Worm (Caenorhabditis elegans) whole organism, L4 larva: ENCODE measurements around the gene T23F6.2.

ENCODE experiments used
- D1046.2 ChIP-seq: fragments of 200-800 bp; sonication (Bioruptor generic); IDR thresholded peaks from 2 replicates; pipeline ENCODE4 v1.3.6; 2022; ENCODE audit warnings: missing genetic modification characterization, missing compliant biosample characterization
- F26F4.8 ChIP-seq: fragments of 200-800 bp; sonication (Bioruptor generic); conservative IDR thresholded peaks from 2 replicates; pipeline ENCODE4 v1.3.6; 2022; ENCODE audit warnings: missing genetic modification characterization, missing compliant biosample characterization
- R02D3.7 ChIP-seq: fragments of 150-350 bp; sonication (generic microtip); optimal IDR thresholded peaks from 3 replicates; lab custom pipeline; 2014; ENCODE audit warnings: missing biosample characterization, missing genetic modification characterization
- T20F7.1 ChIP-seq: fragments of 200-800 bp; sonication (Bioruptor generic); optimal IDR thresholded peaks from 2 replicates; lab custom pipeline; 2018; ENCODE audit warnings: mild to moderate bottlenecking, missing genetic modification characterization, missing compliant biosample characterization
- T26A8.4 ChIP-seq: fragments of 200-800 bp; sonication (Bioruptor generic); IDR thresholded peaks from 2 replicates; pipeline ENCODE4 v1.3.6; 2022; ENCODE audit warnings: missing genetic modification characterization, missing compliant biosample characterization
- Y105C5A.15 ChIP-seq: fragments of 200-800 bp; sonication (Bioruptor generic); IDR thresholded peaks from 2 replicates; pipeline ENCODE4 v1.3.6; 2022; ENCODE audit warnings: missing genetic modification characterization, missing compliant biosample characterization
- aly-2 ChIP-seq: sonication (generic microtip); optimal IDR thresholded peaks from 2 replicates; lab custom pipeline; 2018; ENCODE audit warnings: missing biosample characterization, missing genetic modification characterization
- attf-4 ChIP-seq: sonication (generic microtip); optimal IDR thresholded peaks from 3 replicates; lab custom pipeline; 2017; ENCODE audit warnings: missing biosample characterization, missing genetic modification characterization
- ceh-32 ChIP-seq: sonication (generic microtip); optimal IDR thresholded peaks from 2 replicates; lab custom pipeline; 2016; ENCODE audit warnings: mild to moderate bottlenecking, missing genetic modification characterization, missing compliant biosample characterization; ENCODE audit not compliant: poor library complexity
- ceh-62 ChIP-seq: sonication (generic microtip); optimal IDR thresholded peaks from 2 replicates; lab custom pipeline; 2017; ENCODE audit warnings: missing biosample characterization, missing genetic modification characterization
- ctbp-1 ChIP-seq: fragments of 200-800 bp; sonication (Bioruptor generic); IDR thresholded peaks from 2 replicates; pipeline ENCODE4 v1.3.6; 2022; ENCODE audit warnings: missing genetic modification reagents, missing genetic modification characterization, missing compliant biosample characterization
- daf-12 ChIP-seq: fragments of 150-350 bp; optimal IDR thresholded peaks from 2 replicates; lab custom pipeline; 2014; ENCODE audit warnings: missing biosample characterization, missing genetic modification reagents, missing genetic modification characterization
- daf-16 ChIP-seq, 3 experiments: sonication (generic microtip); optimal IDR thresholded peaks; 2 replicates each; lab custom pipeline; 2016 to 2017; ENCODE audit warnings: missing genetic modification characterization in 3 of 3, missing genetic modification reagents in 3 of 3, mild to moderate bottlenecking in 2 of 3, missing compliant biosample characterization in 2 of 3, missing biosample characterization in 1 of 3, moderate library complexity in 1 of 3
- daf-8 ChIP-seq: fragments of 200-800 bp; sonication (Bioruptor generic); IDR thresholded peaks from 2 replicates; pipeline ENCODE4 v1.3.6; 2022; ENCODE audit warnings: missing genetic modification characterization, missing compliant biosample characterization
- dmd-6 ChIP-seq: fragments of 200-800 bp; sonication (Bioruptor generic); IDR thresholded peaks from 2 replicates; pipeline ENCODE4 v1.3.6; 2022; ENCODE audit warnings: missing genetic modification reagents, missing genetic modification characterization, missing compliant biosample characterization
- dpl-1 ChIP-seq: fragments of 150-350 bp; optimal IDR thresholded peaks from 2 replicates; lab custom pipeline; 2014; ENCODE audit warnings: missing biosample characterization, missing genetic modification reagents, missing genetic modification characterization
- egl-27 ChIP-seq: sonication (generic microtip); optimal IDR thresholded peaks from 3 replicates; lab custom pipeline; 2017; ENCODE audit warnings: missing biosample characterization, missing genetic modification reagents, missing genetic modification characterization
- egl-43 ChIP-seq: fragments of 200-800 bp; sonication (Bioruptor generic); IDR thresholded peaks from 2 replicates; pipeline ENCODE4 v1.3.6; 2022; ENCODE audit warnings: missing genetic modification reagents, missing genetic modification characterization, missing compliant biosample characterization
- gei-8 ChIP-seq: fragments of 200-800 bp; sonication (Bioruptor generic); optimal IDR thresholded peaks from 2 replicates; lab custom pipeline; 2018; ENCODE audit warnings: mild to moderate bottlenecking, missing genetic modification characterization, missing compliant biosample characterization
- hif-1 ChIP-seq, 2 experiments: sonication (generic microtip); optimal IDR thresholded peaks; 2 replicates each; lab custom pipeline; 2016 to 2017; ENCODE audit warnings: missing compliant biosample characterization in 2 of 2, missing genetic modification characterization in 2 of 2, missing genetic modification reagents in 2 of 2, missing genotype in 2 of 2, mild to moderate bottlenecking in 1 of 2
- lin-13 ChIP-seq: fragments of 150-350 bp; optimal IDR thresholded peaks from 2 replicates; lab custom pipeline; 2014; ENCODE audit warnings: missing biosample characterization, missing genetic modification reagents, missing genetic modification characterization
- lin-15B ChIP-seq: fragments of 150-350 bp; sonication (generic microtip); optimal IDR thresholded peaks from 3 replicates; lab custom pipeline; 2014; ENCODE audit warnings: missing biosample characterization, missing genetic modification characterization
- lin-29 ChIP-seq: fragments of 200-800 bp; sonication (Bioruptor generic); IDR thresholded peaks from 2 replicates; pipeline ENCODE4 v1.3.6; 2022; ENCODE audit warnings: missing genetic modification reagents, missing genetic modification characterization, missing compliant biosample characterization
- lin-38 ChIP-seq: fragments of 200-800 bp; sonication (Bioruptor generic); IDR thresholded peaks from 2 replicates; pipeline ENCODE4 v1.3.6; 2022; ENCODE audit warnings: missing genetic modification reagents, missing genetic modification characterization, missing compliant biosample characterization
- lin-39 ChIP-seq: fragments of 150-350 bp; optimal IDR thresholded peaks from 2 replicates; lab custom pipeline; 2014; ENCODE audit warnings: missing biosample characterization, missing genetic modification reagents, missing genetic modification characterization
- lir-3 ChIP-seq: sonication (generic microtip); optimal IDR thresholded peaks from 2 replicates; lab custom pipeline; 2016; ENCODE audit warnings: mild to moderate bottlenecking, missing genetic modification characterization, missing compliant biosample characterization
- lsy-2 ChIP-seq, 2 experiments: fragments of 150-350 bp in 1 of 2; sonication (generic microtip) in 1 of 2; optimal IDR thresholded peaks; 2 replicates each; lab custom pipeline; 2014 to 2017; ENCODE audit warnings: missing biosample characterization in 2 of 2, missing genetic modification characterization in 2 of 2
- madf-9 ChIP-seq: fragments of 200-800 bp; sonication (Bioruptor generic); conservative IDR thresholded peaks from 2 replicates; pipeline ENCODE4 v1.3.6; 2022; ENCODE audit warnings: missing genetic modification reagents, missing genetic modification characterization, missing compliant biosample characterization
- mdl-1 ChIP-seq, 2 experiments: fragments of 150-350 bp in 1 of 2; sonication (generic microtip) in 1 of 2; optimal IDR thresholded peaks; 2 replicates each; lab custom pipeline; 2014 to 2017; ENCODE audit warnings: missing biosample characterization in 2 of 2, missing genetic modification characterization in 2 of 2
- mdt-29 ChIP-seq: fragments of 200-800 bp; sonication (Bioruptor generic); IDR thresholded peaks from 2 replicates; pipeline ENCODE4 v1.3.6; 2022; ENCODE audit warnings: missing genetic modification reagents, missing genetic modification characterization, missing compliant biosample characterization
- mep-1 ChIP-seq: fragments of 150-350 bp; sonication (generic microtip); optimal IDR thresholded peaks from 3 replicates; lab custom pipeline; 2014; ENCODE audit warnings: missing biosample characterization, missing genetic modification characterization
- mes-2 ChIP-seq: sonication (generic microtip); optimal IDR thresholded peaks from 2 replicates; lab custom pipeline; 2016; ENCODE audit warnings: missing genotype, mild to moderate bottlenecking, missing genetic modification characterization, missing compliant biosample characterization; ENCODE audit not compliant: poor library complexity, severe bottlenecking
- mxl-2 ChIP-seq: fragments of 200-800 bp; sonication (Bioruptor generic); conservative IDR thresholded peaks from 2 replicates; pipeline ENCODE4 v1.3.6; 2022; ENCODE audit warnings: missing genetic modification reagents, missing genetic modification characterization, missing compliant biosample characterization
- nhr-102 ChIP-seq: sonication (generic microtip); optimal IDR thresholded peaks from 2 replicates; lab custom pipeline; 2016; ENCODE audit warnings: mild to moderate bottlenecking, missing genetic modification characterization, moderate library complexity, missing compliant biosample characterization
- nhr-11 ChIP-seq: fragments of 150-350 bp; optimal IDR thresholded peaks from 2 replicates; lab custom pipeline; 2014; ENCODE audit warnings: missing biosample characterization, missing genetic modification characterization
- nhr-41 ChIP-seq: fragments of 200-800 bp; sonication (Bioruptor generic); IDR thresholded peaks from 2 replicates; pipeline ENCODE4 v1.3.6; 2022; ENCODE audit warnings: missing genetic modification reagents, missing genetic modification characterization, missing compliant biosample characterization
- nhr-76 ChIP-seq: fragments of 150-350 bp; optimal IDR thresholded peaks from 2 replicates; lab custom pipeline; 2014; ENCODE audit warnings: missing biosample characterization, missing genetic modification characterization
- nhr-77 ChIP-seq: fragments of 150-350 bp; optimal IDR thresholded peaks from 2 replicates; lab custom pipeline; 2014; ENCODE audit warnings: missing biosample characterization, missing genetic modification characterization
- pha-4 ChIP-seq, 2 experiments: fragments of 150-350 bp in 1 of 2; fragments of 200-800 bp in 1 of 2; sonication (Bioruptor generic) in 1 of 2; IDR thresholded peaks in 1 of 2; optimal IDR thresholded peaks in 1 of 2; 2 replicates each; pipeline versions ENCODE4 v1.3.6 to Lab custom; 2014 to 2022; ENCODE audit warnings: missing genetic modification characterization in 2 of 2, missing genetic modification reagents in 2 of 2, missing biosample characterization in 1 of 2, missing compliant biosample characterization in 1 of 2
- php-3 ChIP-seq: fragments of 200-800 bp; sonication (Bioruptor generic); IDR thresholded peaks from 2 replicates; pipeline ENCODE4 v1.3.6; 2022; ENCODE audit warnings: missing genetic modification reagents, missing genetic modification characterization, missing compliant biosample characterization
- rbr-2 ChIP-seq: sonication (generic microtip); optimal IDR thresholded peaks from 2 replicates; lab custom pipeline; 2016; ENCODE audit warnings: missing genotype, missing genetic modification characterization, missing compliant biosample characterization
- saeg-2 ChIP-seq: fragments of 200-800 bp; sonication (Bioruptor generic); IDR thresholded peaks from 2 replicates; pipeline ENCODE4 v1.3.6; 2022; ENCODE audit warnings: missing genetic modification reagents, missing genetic modification characterization, missing compliant biosample characterization
- set-16 ChIP-seq: fragments of 200-800 bp; sonication (Bioruptor generic); IDR thresholded peaks from 2 replicates; pipeline ENCODE4 v1.3.6; 2022; ENCODE audit warnings: missing genetic modification reagents, missing genetic modification characterization, missing compliant biosample characterization
- snpc-1.2 ChIP-seq: fragments of 200-800 bp; sonication (Bioruptor generic); IDR thresholded peaks from 2 replicates; pipeline ENCODE4 v1.3.6; 2022; ENCODE audit warnings: missing genetic modification reagents, missing genetic modification characterization, missing compliant biosample characterization
- snpc-4 ChIP-seq: fragments of 150-350 bp; optimal IDR thresholded peaks from 2 replicates; lab custom pipeline; 2014; ENCODE audit warnings: missing biosample characterization, missing genetic modification characterization
- tra-1 ChIP-seq: fragments of 200-800 bp; sonication (Bioruptor generic); IDR thresholded peaks from 2 replicates; pipeline ENCODE4 v1.3.6; 2022; ENCODE audit warnings: missing genetic modification reagents, missing genetic modification characterization, missing compliant biosample characterization
- vab-7 ChIP-seq: fragments of 200-800 bp; sonication (Bioruptor generic); IDR thresholded peaks from 2 replicates; pipeline ENCODE4 v1.3.6; 2022; ENCODE audit warnings: missing genetic modification reagents, missing genetic modification characterization, missing compliant biosample characterization
- zag-1 ChIP-seq: fragments of 150-350 bp; optimal IDR thresholded peaks from 2 replicates; lab custom pipeline; 2014; ENCODE audit warnings: missing biosample characterization, missing genetic modification characterization
- zfp-2 ChIP-seq: sonication (generic microtip); optimal IDR thresholded peaks from 2 replicates; lab custom pipeline; 2016; ENCODE audit warnings: mild to moderate bottlenecking, missing genetic modification characterization, missing compliant biosample characterization
- zip-11 ChIP-seq: fragments of 200-800 bp; sonication (Bioruptor generic); IDR thresholded peaks from 2 replicates; pipeline ENCODE4 v1.3.6; 2022; ENCODE audit warnings: missing genetic modification characterization, missing compliant biosample characterization

The T23F6.2 gene

ce11 chrIV:12771414-12771813 lies 50.3 kb downstream of the T23F6.2 start (continued):
- TF ChIP-seq set-16 (peak; percentile 93), daf-12 (tag; lab: Kevin White, UChicago) (no peak), nhr-102 (tag; lab: Kevin White, UChicago) (no peak), attf-4 (tag; lab: Kevin White, UChicago) (no peak), dpl-1 (peak; percentile 21), nhr-11 (tag; lab: Kevin White, UChicago) (no peak), pha-4 (GFP tag; IDR thresholded peaks at IDR 0.05; lab: Robert Waterston, UW) (no peak), pha-4 (tag; optimal IDR thresholded peaks at IDR 0.05; lab: Kevin White, UChicago) (no peak), T26A8.4 (GFP tag; lab: Robert Waterston, UW) (no peak), aly-2 (tag; lab: Kevin White, UChicago) (no peak), ceh-32 (tag; lab: Kevin White, UChicago) (no peak), lin-38 (GFP tag; lab: Robert Waterston, UW) (no peak), mdl-1 (tag; optimal IDR thresholded peaks at IDR 0.05; lab: Kevin White, UChicago) (peak; percentile 68 to 77), lin-15B (tag; lab: Kevin White, UChicago) (no peak), lin-39 (tag; lab: Kevin White, UChicago) (no peak), R02D3.7 (tag; lab: Kevin White, UChicago) (no peak), daf-16 (GFP tag; optimal IDR thresholded peaks at IDR 0.05; lab: Kevin White, UChicago) (no peak), daf-16 (tag; optimal IDR thresholded peaks at IDR 0.05; lab: Kevin White, UChicago) (no peak), madf-9 (no peak), nhr-76 (tag; lab: Kevin White, UChicago) (no peak), snpc-4 (no peak), zfp-2 (tag; lab: Kevin White, UChicago) (no peak), tra-1 (0 out of 2 replicates have a peak, but pooled peaks have one; percentile 16), dmd-6 (GFP tag; lab: Robert Waterston, UW) (no peak; the same call in 1 of the 2 replicates), mxl-2 (GFP tag; lab: Robert Waterston, UW) (0 out of 2 replicates have a peak, but pooled peaks have one; percentile 52), mes-2 (tag; lab: Kevin White, UChicago) (no peak), php-3 (GFP tag; lab: Robert Waterston, UW) (no peak), zag-1 (tag; lab: Kevin White, UChicago) (no peak), lir-3 (tag; lab: Kevin White, UChicago) (no peak), egl-27 (tag; lab: Kevin White, UChicago) (no peak), ctbp-1 (GFP tag; lab: Robert Waterston, UW) (peak; percentile 74), nhr-77 (tag; lab: Kevin White, UChicago) (no peak), ceh-62 (no peak), zip-11 (no peak), lsy-2 (tag; optimal IDR thresholded peaks at IDR 0.05; lab: Kevin White, UChicago) (peak; percentile 48 to 65), T20F7.1 (GFP tag; lab: Kevin White, UChicago) (no peak), vab-7 (peak; percentile 68; the same call in 1 of the 2 replicates), lin-13 (no peak), F26F4.8 (GFP tag; lab: Robert Waterston, UW) (0 out of 2 replicates have a peak, but pooled peaks have one; percentile 38), lin-29 (GFP tag; lab: Robert Waterston, UW) (no peak), mep-1 (tag; lab: Kevin White, UChicago) (peak; percentile 75), daf-8 (GFP tag; lab: Robert Waterston, UW) (no peak), snpc-1.2 (GFP tag; lab: Robert Waterston, UW) (no peak), Y105C5A.15 (no peak), rbr-2 (tag; lab: Kevin White, UChicago) (peak; percentile 84), D1046.2 (GFP tag; lab: Robert Waterston, UW) (no peak), mdt-29 (GFP tag; lab: Robert Waterston, UW) (0 out of 2 replicates have a peak, but pooled peaks have one; percentile 15), egl-43 (GFP tag; lab: Robert Waterston, UW) (peak; percentile 85), hif-1 (tag; optimal IDR thresholded peaks at IDR 0.05; lab: Kevin White, UChicago) (peak in 1 of 2 experiments; percentile 50), gei-8 (no peak), saeg-2 (no peak), nhr-41 (GFP tag; lab: Robert Waterston, UW) (no peak)
